Worm (Caenorhabditis elegans) whole organism, L2 larva: ENCODE measurements around the gene Y38A10A.2.
A peak's percentile ranks its signal among the peaks of the same experiment; 100 is the strongest.
"Not testable (repeated sequence)": the region's sequence is repeated elsewhere in the genome, so short reads cannot be mapped to it uniquely, and the experiment has no call there.

Experiments
- C34F6.9 ChIP-seq: fragments of 150-350 bp; optimal IDR thresholded peaks from 2 replicates; lab custom pipeline; 2014; ENCODE audit warnings: missing biosample characterization, missing genetic modification characterization
- F13H6.1 ChIP-seq: sonication (generic microtip); optimal IDR thresholded peaks from 2 replicates; lab custom pipeline; 2016; ENCODE audit warnings: missing genetic modification characterization, missing compliant biosample characterization
- R02D3.7 ChIP-seq: fragments of 150-350 bp; optimal IDR thresholded peaks from 2 replicates; lab custom pipeline; 2014; ENCODE audit warnings: missing biosample characterization, missing genetic modification characterization
- ZK546.5 ChIP-seq: sonication (generic microtip); optimal IDR thresholded peaks from 2 replicates; lab custom pipeline; 2017; ENCODE audit warnings: missing biosample characterization, missing genetic modification characterization
- alr-1 ChIP-seq: fragments of 150-350 bp; optimal IDR thresholded peaks from 2 replicates; lab custom pipeline; 2014; ENCODE audit warnings: missing biosample characterization, missing genetic modification characterization
- aly-2 ChIP-seq: fragments of 150-350 bp; optimal IDR thresholded peaks from 2 replicates; lab custom pipeline; 2014; ENCODE audit warnings: missing biosample characterization, missing genetic modification characterization
- blmp-1 ChIP-seq: sonication (generic microtip); optimal IDR thresholded peaks from 2 replicates; lab custom pipeline; 2017; ENCODE audit warnings: missing genetic modification characterization, mild to moderate bottlenecking, missing compliant biosample characterization, antibody characterized with exemption, moderate library complexity; ENCODE audit not compliant: insufficient read depth
- ceh-16 ChIP-seq: fragments of 150-350 bp; optimal IDR thresholded peaks from 2 replicates; lab custom pipeline; 2014; ENCODE audit warnings: missing biosample characterization, missing genetic modification characterization
- ceh-82 ChIP-seq: fragments of 150-350 bp; optimal IDR thresholded peaks from 2 replicates; lab custom pipeline; 2014; ENCODE audit warnings: missing biosample characterization, missing genetic modification characterization
- crh-2 ChIP-seq: sonication (generic microtip); optimal IDR thresholded peaks from 2 replicates; lab custom pipeline; 2017; ENCODE audit warnings: missing biosample characterization, missing genetic modification characterization
- egl-27 ChIP-seq: sonication (generic microtip); optimal IDR thresholded peaks from 3 replicates; lab custom pipeline; 2017; ENCODE audit warnings: missing biosample characterization, missing genetic modification reagents, missing genetic modification characterization
- elt-1 ChIP-seq: fragments of 150-350 bp; optimal IDR thresholded peaks from 2 replicates; lab custom pipeline; 2014; ENCODE audit warnings: missing biosample characterization, missing genetic modification characterization
- elt-3 ChIP-seq: sonication (generic microtip); optimal IDR thresholded peaks from 2 replicates; lab custom pipeline; 2017; ENCODE audit warnings: missing biosample characterization, missing genetic modification characterization
- fos-1 ChIP-seq: fragments of 150-350 bp; optimal IDR thresholded peaks from 2 replicates; lab custom pipeline; 2014; ENCODE audit warnings: missing biosample characterization, missing genetic modification characterization
- gmeb-1 ChIP-seq: fragments of 150-350 bp; optimal IDR thresholded peaks from 2 replicates; lab custom pipeline; 2014; ENCODE audit warnings: missing biosample characterization, missing genetic modification characterization
- lin-11 ChIP-seq: fragments of 150-350 bp; sonication (generic microtip); optimal IDR thresholded peaks from 2 replicates; lab custom pipeline; 2014; ENCODE audit warnings: missing biosample characterization, missing genetic modification characterization, inconsistent platforms, mixed read lengths
- lin-13 ChIP-seq: fragments of 150-350 bp; optimal IDR thresholded peaks from 2 replicates; lab custom pipeline; 2014; ENCODE audit warnings: missing biosample characterization, missing genetic modification reagents, missing genetic modification characterization
- lsy-2 ChIP-seq, 2 experiments: fragments of 150-350 bp in 1 of 2; sonication (generic microtip) in 1 of 2; optimal IDR thresholded peaks; 2 replicates each; lab custom pipeline; 2014 to 2017; ENCODE audit warnings: missing biosample characterization in 2 of 2, missing genetic modification characterization in 2 of 2
- mab-5 ChIP-seq: fragments of 150-350 bp; optimal IDR thresholded peaks from 2 replicates; lab custom pipeline; 2014; ENCODE audit warnings: missing biosample characterization, missing genetic modification characterization
- mbf-1 ChIP-seq: sonication (generic microtip); optimal IDR thresholded peaks from 2 replicates; lab custom pipeline; 2017; ENCODE audit warnings: missing biosample characterization, missing genetic modification characterization
- mdl-1 ChIP-seq, 2 experiments: fragments of 150-350 bp in 1 of 2; sonication (generic microtip) in 1 of 2; optimal IDR thresholded peaks; 2 replicates each; lab custom pipeline; 2017; ENCODE audit warnings: missing biosample characterization in 2 of 2, missing genetic modification characterization in 2 of 2
- nhr-10 ChIP-seq: sonication (generic microtip); optimal IDR thresholded peaks from 2 replicates; lab custom pipeline; 2017; ENCODE audit warnings: missing biosample characterization, missing genetic modification characterization
- nhr-11 ChIP-seq: fragments of 150-350 bp; optimal IDR thresholded peaks from 2 replicates; lab custom pipeline; 2014; ENCODE audit warnings: missing biosample characterization, missing genetic modification characterization
- nhr-129 ChIP-seq: fragments of 150-350 bp; optimal IDR thresholded peaks from 2 replicates; lab custom pipeline; 2014; ENCODE audit warnings: missing biosample characterization, missing genetic modification characterization
- nhr-21 ChIP-seq: fragments of 150-350 bp; optimal IDR thresholded peaks from 2 replicates; lab custom pipeline; 2014; ENCODE audit warnings: missing biosample characterization, missing genetic modification characterization
- nhr-237 ChIP-seq: fragments of 150-350 bp; optimal IDR thresholded peaks from 2 replicates; lab custom pipeline; 2014; ENCODE audit warnings: missing biosample characterization, missing genetic modification characterization
- nhr-25 ChIP-seq: fragments of 150-350 bp; sonication (generic microtip); optimal IDR thresholded peaks from 3 replicates; lab custom pipeline; 2014; ENCODE audit warnings: missing biosample characterization, missing genetic modification characterization
- nhr-6 ChIP-seq: fragments of 150-350 bp; optimal IDR thresholded peaks from 2 replicates; lab custom pipeline; 2014; ENCODE audit warnings: missing biosample characterization, missing genetic modification characterization
- nhr-77 ChIP-seq: fragments of 150-350 bp; optimal IDR thresholded peaks from 2 replicates; lab custom pipeline; 2014; ENCODE audit warnings: missing biosample characterization, missing genetic modification characterization
- peb-1 ChIP-seq: fragments of 150-350 bp; optimal IDR thresholded peaks from 2 replicates; lab custom pipeline; 2014; ENCODE audit warnings: missing biosample characterization, missing genetic modification characterization
- sem-4 ChIP-seq: fragments of 150-350 bp; optimal IDR thresholded peaks from 2 replicates; lab custom pipeline; 2014; ENCODE audit warnings: missing biosample characterization, missing genetic modification reagents, missing genetic modification characterization
- skn-1 ChIP-seq: sonication (generic microtip); optimal IDR thresholded peaks from 2 replicates; lab custom pipeline; 2017; ENCODE audit warnings: missing biosample characterization, missing genetic modification characterization
- sma-3 ChIP-seq: sonication (generic microtip); optimal IDR thresholded peaks from 2 replicates; lab custom pipeline; 2016; ENCODE audit warnings: missing genetic modification reagents, missing genetic modification characterization, missing compliant biosample characterization
- sma-9 ChIP-seq, 2 experiments: fragments of 150-350 bp in 1 of 2; sonication (generic microtip) in 1 of 2; optimal IDR thresholded peaks; 2 replicates each; lab custom pipeline; 2014 to 2016; ENCODE audit warnings: missing genetic modification characterization in 2 of 2, mild to moderate bottlenecking in 1 of 2, missing biosample characterization in 1 of 2, missing compliant biosample characterization in 1 of 2, missing genetic modification reagents in 1 of 2, moderate library complexity in 1 of 2
- snpc-4 ChIP-seq: fragments of 150-350 bp; optimal IDR thresholded peaks from 2 replicates; lab custom pipeline; 2014; ENCODE audit warnings: missing biosample characterization, missing genetic modification characterization
- unc-39 ChIP-seq: fragments of 150-350 bp; optimal IDR thresholded peaks from 2 replicates; lab custom pipeline; 2014; ENCODE audit warnings: missing biosample characterization, missing genetic modification characterization
- unc-55 ChIP-seq: fragments of 150-350 bp; sonication (generic microtip); optimal IDR thresholded peaks from 3 replicates; lab custom pipeline; 2014; ENCODE audit warnings: missing biosample characterization, missing genetic modification reagents, missing genetic modification characterization
- unc-62 ChIP-seq: fragments of 150-350 bp; optimal IDR thresholded peaks from 2 replicates; lab custom pipeline; 2014; ENCODE audit warnings: missing biosample characterization, missing genetic modification reagents, missing genetic modification characterization
- zag-1 ChIP-seq: fragments of 150-350 bp; optimal IDR thresholded peaks from 2 replicates; lab custom pipeline; 2014; ENCODE audit warnings: missing biosample characterization, missing genetic modification characterization
- ztf-1 ChIP-seq: fragments of 200-800 bp; sonication (Bioruptor generic); conservative IDR thresholded peaks from 2 replicates; pipeline ENCODE4 v1.3.6; 2022; ENCODE audit warnings: missing genetic modification characterization, missing compliant biosample characterization
- ztf-11 ChIP-seq: sonication (generic microtip); optimal IDR thresholded peaks from 2 replicates; lab custom pipeline; 2017; ENCODE audit warnings: missing biosample characterization, missing genetic modification characterization
- ztf-4 ChIP-seq: fragments of 150-350 bp; optimal IDR thresholded peaks from 2 replicates; lab custom pipeline; 2014; ENCODE audit warnings: missing biosample characterization, missing genetic modification characterization

Gene Y38A10A.2

DNA sequence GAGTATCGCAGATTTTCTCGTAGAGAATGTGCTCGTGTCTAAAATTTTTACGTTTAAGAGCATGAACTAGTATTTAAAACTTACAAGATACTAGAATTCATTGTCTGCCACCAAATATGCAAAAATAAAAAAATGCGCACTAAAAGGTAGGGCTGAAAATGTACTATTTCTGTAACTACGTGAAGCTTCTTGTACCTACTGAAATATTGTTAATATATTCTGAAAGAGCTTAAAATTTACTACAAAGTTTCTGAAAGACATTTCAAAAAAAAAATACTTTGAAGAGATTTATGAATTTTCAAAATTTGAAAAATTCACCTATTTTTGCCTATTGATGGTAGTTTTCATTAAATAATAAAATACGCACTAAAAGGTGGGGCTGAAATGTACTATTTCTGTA lies 6.7 kb upstream of the Y38A10A.2 start, which contains the start of gene fbxa-214:
TSS of gene fbxa-214 (minus strand) at position 101 of the 400 bp plus-strand sequence.
- not testable (repeated sequence) for TF ChIP-seq ztf-11, gmeb-1, unc-39 (tag; lab: Kevin White, UChicago)

DNA sequence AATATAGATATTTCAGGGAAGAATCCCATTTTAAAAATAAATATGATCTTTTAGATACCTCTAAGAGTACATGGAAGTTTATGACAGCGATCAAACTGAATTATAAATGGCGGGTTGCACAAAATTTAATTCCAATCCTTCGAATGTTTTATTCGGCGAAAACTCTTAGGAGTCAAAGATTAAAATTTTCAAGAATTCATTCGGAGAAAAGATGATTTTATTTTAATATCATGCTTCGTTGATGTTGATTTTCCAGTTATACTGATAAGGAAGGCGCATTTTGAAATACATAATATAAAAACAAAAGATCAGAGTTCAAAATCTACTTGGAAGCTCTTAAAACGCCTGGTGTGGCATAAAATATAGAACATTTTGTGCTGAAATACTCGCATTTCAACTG lies 3.9 kb upstream of the Y38A10A.2 start, which contains the start of gene srh-10:
TSS of gene srh-10 (minus strand) at position 29 of the 400 bp plus-strand sequence.
- TF ChIP-seq sma-3 (GFP tag; lab: Kevin White, UChicago) (no peak), snpc-4 (tag; lab: Kevin White, UChicago) (no peak), R02D3.7 (tag; lab: Kevin White, UChicago) (no peak), ceh-16 (tag; lab: Kevin White, UChicago) (no peak), mbf-1 (tag; lab: Kevin White, UChicago) (no peak), C34F6.9 (tag; lab: Kevin White, UChicago) (no peak), F13H6.1 (tag; lab: Kevin White, UChicago) (no peak), nhr-11 (no peak), peb-1 (tag; lab: Kevin White, UChicago) (no peak), alr-1 (tag; lab: Kevin White, UChicago) (no peak), nhr-25 (tag; lab: Kevin White, UChicago) (no peak), mdl-1 (tag; optimal IDR thresholded peaks at IDR 0.05; lab: Kevin White, UChicago) (no peak), zag-1 (no peak), nhr-21 (tag; lab: Kevin White, UChicago) (no peak), unc-62 (GFP tag; lab: Kevin White, UChicago) (no peak), lin-13 (GFP tag; lab: Kevin White, UChicago) (no peak), egl-27 (no peak), nhr-10 (no peak), sma-9 (GFP tag; optimal IDR thresholded peaks at IDR 0.05; lab: Kevin White, UChicago) (no peak), sma-9 (tag; optimal IDR thresholded peaks at IDR 0.05; lab: Kevin White, UChicago) (no peak), ztf-1 (GFP tag; lab: Robert Waterston, UW) (no peak)

DNA sequence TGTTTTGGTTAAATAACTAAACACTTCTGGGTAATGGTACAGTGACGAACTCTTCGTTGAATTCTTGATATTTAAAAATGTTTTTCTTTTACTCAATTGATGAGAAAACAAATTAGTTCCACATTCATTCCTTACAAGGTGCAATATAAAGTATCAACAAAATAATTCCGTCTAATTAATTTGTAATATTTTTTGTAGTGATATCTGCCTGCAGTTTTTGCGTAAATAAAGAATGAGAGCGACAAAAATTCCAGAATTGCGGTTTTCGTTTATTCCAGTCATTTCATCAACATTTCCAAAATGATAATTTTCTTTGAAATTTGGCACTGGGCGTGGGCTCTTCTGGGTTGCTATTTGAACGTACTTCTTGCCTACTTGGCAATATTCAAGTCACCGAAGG lies 7.9 kb downstream of the Y38A10A.2 start, which contains the start of gene srd-20:
TSS of gene srd-20 (plus strand) at position 301 of the 400 bp plus-strand sequence.
- TF ChIP-seq ztf-11 (tag; lab: Kevin White, UChicago) (no peak), ceh-82 (tag; lab: Kevin White, UChicago) (no peak), ZK546.5 (tag; lab: Kevin White, UChicago) (no peak)

DNA sequence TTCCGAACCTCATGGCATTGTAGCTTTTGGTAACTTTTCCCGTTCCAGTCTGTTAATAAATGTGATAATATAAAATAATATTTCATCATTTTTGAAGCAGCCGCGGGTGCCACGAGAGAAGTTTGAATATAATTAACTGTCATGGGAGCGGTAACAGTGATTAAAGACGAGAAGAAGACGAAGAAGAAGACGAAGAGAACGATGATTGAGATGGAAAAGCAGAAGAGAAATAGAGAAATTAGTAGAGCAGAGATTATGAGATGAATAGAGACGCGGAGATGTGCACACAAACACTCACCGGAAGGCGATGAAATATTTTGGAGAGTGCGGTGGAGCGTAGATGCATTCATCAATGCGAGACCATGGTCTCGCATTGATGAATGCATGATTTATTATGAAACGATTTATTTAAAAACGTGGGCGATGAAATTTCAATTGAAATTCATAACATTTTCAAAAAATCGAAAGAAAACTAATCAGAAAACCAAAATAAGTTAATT lies 10.0 kb downstream of the Y38A10A.2 start, which contains the start of gene seip-1:
TSS of gene seip-1 (minus strand) at position 51 of the 500 bp plus-strand sequence.
- TF ChIP-seq elt-1 (tag; lab: Kevin White, UChicago): no peak
- peak; percentile 73 for TF ChIP-seq ztf-4
- TF ChIP-seq C34F6.9 (tag; lab: Kevin White, UChicago): peak; percentile 97
- peak; percentile 89 for TF ChIP-seq zag-1
- TF ChIP-seq egl-27: peak; percentile 22
- peak; percentile 74 for TF ChIP-seq sma-3 (GFP tag; lab: Kevin White, UChicago)
- peak in 1 of 2 experiments; percentile 31 for TF ChIP-seq mdl-1 (tag; optimal IDR thresholded peaks at IDR 0.05; lab: Kevin White, UChicago)
- TF ChIP-seq ceh-82 (tag; lab: Kevin White, UChicago): peak; percentile 17
- TF ChIP-seq mbf-1 (tag; lab: Kevin White, UChicago): no peak
- TF ChIP-seq nhr-11: no peak
- TF ChIP-seq nhr-77 (tag; lab: Kevin White, UChicago): peak; percentile 10
- TF ChIP-seq fos-1: peak; percentile 97
- peak; percentile 22 for TF ChIP-seq nhr-21 (tag; lab: Kevin White, UChicago)
- TF ChIP-seq sem-4 (tag; lab: Kevin White, UChicago): peak; percentile 87
- peak; percentile 32 for TF ChIP-seq ceh-16 (tag; lab: Kevin White, UChicago)
- no peak for TF ChIP-seq nhr-237 (tag; lab: Kevin White, UChicago)
- peak; percentile 91 for TF ChIP-seq mab-5 (tag; lab: Kevin White, UChicago)
- TF ChIP-seq R02D3.7 (tag; lab: Kevin White, UChicago): no peak
- TF ChIP-seq lin-11 (tag; lab: Kevin White, UChicago): peak; percentile 49
- peak; percentile 97 for TF ChIP-seq unc-55
- TF ChIP-seq elt-3 (tag; lab: Kevin White, UChicago): no peak
- no peak for TF ChIP-seq unc-62 (GFP tag; lab: Kevin White, UChicago)
- TF ChIP-seq nhr-25 (tag; lab: Kevin White, UChicago): peak; percentile 73
- TF ChIP-seq blmp-1 (tag; lab: Kevin White, UChicago): peak; percentile 18
- no peak for TF ChIP-seq peb-1 (tag; lab: Kevin White, UChicago)
- peak; percentile 85 for TF ChIP-seq lin-13 (GFP tag; lab: Kevin White, UChicago)
- peak; percentile 22 for TF ChIP-seq snpc-4 (tag; lab: Kevin White, UChicago)
- peak; percentile 43 to 91 for TF ChIP-seq lsy-2 (tag; optimal IDR thresholded peaks at IDR 0.05; lab: Kevin White, UChicago)
- peak; percentile 89 for TF ChIP-seq nhr-129 (tag; lab: Kevin White, UChicago)
- TF ChIP-seq nhr-6 (tag; lab: Kevin White, UChicago): peak; percentile 59
- peak; percentile 89 for TF ChIP-seq crh-2 (tag; lab: Kevin White, UChicago)
- peak; percentile 47 for TF ChIP-seq skn-1 (tag; lab: Kevin White, UChicago)
- TF ChIP-seq sma-9 (GFP tag; optimal IDR thresholded peaks at IDR 0.05; lab: Kevin White, UChicago): peak; percentile 90
- TF ChIP-seq sma-9 (tag; optimal IDR thresholded peaks at IDR 0.05; lab: Kevin White, UChicago): no peak
- TF ChIP-seq aly-2 (tag; lab: Kevin White, UChicago): no peak
- peak; percentile 68 for TF ChIP-seq gmeb-1 (tag; lab: Kevin White, UChicago)
- peak; percentile 81 for TF ChIP-seq F13H6.1 (tag; lab: Kevin White, UChicago)
- TF ChIP-seq, all 48 proteins: peak for 27
